Worm (Caenorhabditis elegans) whole organism, L2 larva: ENCODE results near the gene cest-34.

Experiments
- C34F6.9 ChIP-seq: fragments of 150-350 bp; optimal IDR thresholded peaks from 2 replicates; lab custom pipeline; 2014; ENCODE audit warnings: missing biosample characterization, missing genetic modification characterization
- F13H6.1 ChIP-seq: sonication (generic microtip); optimal IDR thresholded peaks from 2 replicates; lab custom pipeline; 2016; ENCODE audit warnings: missing genetic modification characterization, missing compliant biosample characterization
- Y55F3AM.14 ChIP-seq: fragments of 200-800 bp; sonication (Bioruptor generic); optimal IDR thresholded peaks from 2 replicates; lab custom pipeline; 2018; ENCODE audit warnings: mild to moderate bottlenecking, missing genetic modification characterization, missing compliant biosample characterization
- ZK546.5 ChIP-seq: sonication (generic microtip); optimal IDR thresholded peaks from 2 replicates; lab custom pipeline; 2017; ENCODE audit warnings: missing biosample characterization, missing genetic modification characterization
- alr-1 ChIP-seq: fragments of 150-350 bp; optimal IDR thresholded peaks from 2 replicates; lab custom pipeline; 2014; ENCODE audit warnings: missing biosample characterization, missing genetic modification characterization
- aly-2 ChIP-seq: fragments of 150-350 bp; optimal IDR thresholded peaks from 2 replicates; lab custom pipeline; 2014; ENCODE audit warnings: missing biosample characterization, missing genetic modification characterization
- ama-1 ChIP-seq: fragments of 150-350 bp; optimal IDR thresholded peaks from 2 replicates; lab custom pipeline; 2018; ENCODE audit warnings: inconsistent platforms
- blmp-1 ChIP-seq: sonication (generic microtip); optimal IDR thresholded peaks from 2 replicates; lab custom pipeline; 2017; ENCODE audit warnings: missing genetic modification characterization, mild to moderate bottlenecking, missing compliant biosample characterization, antibody characterized with exemption, moderate library complexity; ENCODE audit not compliant: insufficient read depth
- crh-2 ChIP-seq: sonication (generic microtip); optimal IDR thresholded peaks from 2 replicates; lab custom pipeline; 2017; ENCODE audit warnings: missing biosample characterization, missing genetic modification characterization
- dmd-4 ChIP-seq: sonication (generic microtip); optimal IDR thresholded peaks from 2 replicates; lab custom pipeline; 2017; ENCODE audit warnings: missing biosample characterization, missing genetic modification characterization
- elt-1 ChIP-seq: fragments of 150-350 bp; optimal IDR thresholded peaks from 2 replicates; lab custom pipeline; 2014; ENCODE audit warnings: missing biosample characterization, missing genetic modification characterization
- fos-1 ChIP-seq: fragments of 150-350 bp; optimal IDR thresholded peaks from 2 replicates; lab custom pipeline; 2014; ENCODE audit warnings: missing biosample characterization, missing genetic modification characterization
- gmeb-1 ChIP-seq: fragments of 150-350 bp; optimal IDR thresholded peaks from 2 replicates; lab custom pipeline; 2014; ENCODE audit warnings: missing biosample characterization, missing genetic modification characterization
- lin-11 ChIP-seq: fragments of 150-350 bp; sonication (generic microtip); optimal IDR thresholded peaks from 2 replicates; lab custom pipeline; 2014; ENCODE audit warnings: missing biosample characterization, missing genetic modification characterization, inconsistent platforms, mixed read lengths
- lin-13 ChIP-seq: fragments of 150-350 bp; optimal IDR thresholded peaks from 2 replicates; lab custom pipeline; 2014; ENCODE audit warnings: missing biosample characterization, missing genetic modification reagents, missing genetic modification characterization
- lin-39 ChIP-seq: fragments of 150-350 bp; optimal IDR thresholded peaks from 2 replicates; lab custom pipeline; 2014; ENCODE audit warnings: missing biosample characterization, missing genetic modification reagents, missing genetic modification characterization
- lsy-2 ChIP-seq, 2 experiments: fragments of 150-350 bp in 1 of 2; sonication (generic microtip) in 1 of 2; optimal IDR thresholded peaks; 2 replicates each; lab custom pipeline; 2014 to 2017; ENCODE audit warnings: missing biosample characterization in 2 of 2, missing genetic modification characterization in 2 of 2
- mab-5 ChIP-seq: fragments of 150-350 bp; optimal IDR thresholded peaks from 2 replicates; lab custom pipeline; 2014; ENCODE audit warnings: missing biosample characterization, missing genetic modification characterization
- mbf-1 ChIP-seq: sonication (generic microtip); optimal IDR thresholded peaks from 2 replicates; lab custom pipeline; 2017; ENCODE audit warnings: missing biosample characterization, missing genetic modification characterization
- mdl-1 ChIP-seq, 2 experiments: fragments of 150-350 bp in 1 of 2; sonication (generic microtip) in 1 of 2; optimal IDR thresholded peaks; 2 replicates each; lab custom pipeline; 2017; ENCODE audit warnings: missing biosample characterization in 2 of 2, missing genetic modification characterization in 2 of 2
- nhr-10 ChIP-seq: sonication (generic microtip); optimal IDR thresholded peaks from 2 replicates; lab custom pipeline; 2017; ENCODE audit warnings: missing biosample characterization, missing genetic modification characterization
- nhr-12 ChIP-seq: fragments of 150-350 bp; optimal IDR thresholded peaks from 2 replicates; lab custom pipeline; 2014; ENCODE audit warnings: missing biosample characterization, missing genetic modification characterization
- nhr-129 ChIP-seq: fragments of 150-350 bp; optimal IDR thresholded peaks from 2 replicates; lab custom pipeline; 2014; ENCODE audit warnings: missing biosample characterization, missing genetic modification characterization
- nhr-21 ChIP-seq: fragments of 150-350 bp; optimal IDR thresholded peaks from 2 replicates; lab custom pipeline; 2014; ENCODE audit warnings: missing biosample characterization, missing genetic modification characterization
- nhr-23 ChIP-seq: fragments of 150-350 bp; optimal IDR thresholded peaks from 2 replicates; lab custom pipeline; 2014; ENCODE audit warnings: missing biosample characterization, missing genetic modification reagents, missing genetic modification characterization
- nhr-237 ChIP-seq: fragments of 150-350 bp; optimal IDR thresholded peaks from 2 replicates; lab custom pipeline; 2014; ENCODE audit warnings: missing biosample characterization, missing genetic modification characterization
- nhr-25 ChIP-seq: fragments of 150-350 bp; sonication (generic microtip); optimal IDR thresholded peaks from 3 replicates; lab custom pipeline; 2014; ENCODE audit warnings: missing biosample characterization, missing genetic modification characterization
- peb-1 ChIP-seq: fragments of 150-350 bp; optimal IDR thresholded peaks from 2 replicates; lab custom pipeline; 2014; ENCODE audit warnings: missing biosample characterization, missing genetic modification characterization
- skn-1 ChIP-seq: sonication (generic microtip); optimal IDR thresholded peaks from 2 replicates; lab custom pipeline; 2017; ENCODE audit warnings: missing biosample characterization, missing genetic modification characterization
- sma-3 ChIP-seq: sonication (generic microtip); optimal IDR thresholded peaks from 2 replicates; lab custom pipeline; 2016; ENCODE audit warnings: missing genetic modification reagents, missing genetic modification characterization, missing compliant biosample characterization
- sma-9 ChIP-seq, 2 experiments: fragments of 150-350 bp in 1 of 2; sonication (generic microtip) in 1 of 2; optimal IDR thresholded peaks; 2 replicates each; lab custom pipeline; 2014 to 2016; ENCODE audit warnings: missing genetic modification characterization in 2 of 2, mild to moderate bottlenecking in 1 of 2, missing biosample characterization in 1 of 2, missing compliant biosample characterization in 1 of 2, missing genetic modification reagents in 1 of 2, moderate library complexity in 1 of 2
- unc-39 ChIP-seq: fragments of 150-350 bp; optimal IDR thresholded peaks from 2 replicates; lab custom pipeline; 2014; ENCODE audit warnings: missing biosample characterization, missing genetic modification characterization
- unc-55 ChIP-seq: fragments of 150-350 bp; sonication (generic microtip); optimal IDR thresholded peaks from 3 replicates; lab custom pipeline; 2014; ENCODE audit warnings: missing biosample characterization, missing genetic modification reagents, missing genetic modification characterization
- unc-62 ChIP-seq: fragments of 150-350 bp; optimal IDR thresholded peaks from 2 replicates; lab custom pipeline; 2014; ENCODE audit warnings: missing biosample characterization, missing genetic modification reagents, missing genetic modification characterization
- zag-1 ChIP-seq: fragments of 150-350 bp; optimal IDR thresholded peaks from 2 replicates; lab custom pipeline; 2014; ENCODE audit warnings: missing biosample characterization, missing genetic modification characterization
- ztf-1 ChIP-seq: fragments of 200-800 bp; sonication (Bioruptor generic); conservative IDR thresholded peaks from 2 replicates; pipeline ENCODE4 v1.3.6; 2022; ENCODE audit warnings: missing genetic modification characterization, missing compliant biosample characterization
- ztf-11 ChIP-seq: sonication (generic microtip); optimal IDR thresholded peaks from 2 replicates; lab custom pipeline; 2017; ENCODE audit warnings: missing biosample characterization, missing genetic modification characterization

cest-34 gene

ce11 chrV:6709050-6709683, 32.6 kb downstream of the cest-34 start, which contains the start of gene dlst-1:
Gene dlst-1, minus strand, starts transcription at chrV:6709101.
- TF ChIP-seq lsy-2 (tag; optimal IDR thresholded peaks at IDR 0.05; lab: Kevin White, UChicago): peak; percentile 21 to 45
- peak; percentile 47 for TF ChIP-seq nhr-129 (tag; lab: Kevin White, UChicago)
- no peak for TF ChIP-seq lin-39 (tag; lab: Kevin White, UChicago)
- peak; percentile 66 for TF ChIP-seq sma-3
- TF ChIP-seq lin-11 (tag; lab: Kevin White, UChicago): peak; percentile 25
- peak; percentile 45 for TF ChIP-seq nhr-25 (tag; lab: Kevin White, UChicago)
- no peak for TF ChIP-seq skn-1
- peak; percentile 43 for TF ChIP-seq gmeb-1 (tag; lab: Kevin White, UChicago)
- peak; percentile 8 for TF ChIP-seq nhr-21 (tag; lab: Kevin White, UChicago)
- no peak for TF ChIP-seq unc-62
- peak; percentile 40 for TF ChIP-seq F13H6.1 (tag; lab: Kevin White, UChicago)
- TF ChIP-seq C34F6.9: peak; percentile 29

- no peak for TF ChIP-seq mdl-1 (tag; optimal IDR thresholded peaks at IDR 0.05; lab: Kevin White, UChicago)
- peak; percentile 28 for TF ChIP-seq unc-55 (GFP tag; lab: Kevin White, UChicago)
- TF ChIP-seq nhr-21 (tag; lab: Kevin White, UChicago): no peak
- no peak for TF ChIP-seq lsy-2 (tag; optimal IDR thresholded peaks at IDR 0.05; lab: Kevin White, UChicago)
- TF ChIP-seq dmd-4: no peak
- peak; percentile 36 for TF ChIP-seq ama-1 (lab: Kevin White, UChicago)
- TF ChIP-seq sma-3: no peak
Observed at ce11 chrV:6710462-6710861, 33.9 kb downstream of the cest-34 start, which contains the start of gene sna-1. Gene sna-1, minus strand, starts transcription at chrV:6710679.

- no peak for TF ChIP-seq nhr-12
- no peak for TF ChIP-seq crh-2 (tag; lab: Kevin White, UChicago)
- no peak for TF ChIP-seq ztf-1
- TF ChIP-seq zag-1 (tag; lab: Kevin White, UChicago): no peak
- no peak for TF ChIP-seq mbf-1 (tag; lab: Kevin White, UChicago)
- TF ChIP-seq ZK546.5 (tag; lab: Kevin White, UChicago): no peak
- no peak for TF ChIP-seq alr-1 (tag; lab: Kevin White, UChicago)
- TF ChIP-seq gmeb-1 (tag; lab: Kevin White, UChicago): no peak
- TF ChIP-seq nhr-23 (tag; lab: Kevin White, UChicago): no peak
- TF ChIP-seq fos-1 (tag; lab: Kevin White, UChicago): no peak
- no peak for TF ChIP-seq C34F6.9
- TF ChIP-seq peb-1 (tag; lab: Kevin White, UChicago): no peak
- no peak for TF ChIP-seq ztf-11
- TF ChIP-seq nhr-10 (tag; lab: Kevin White, UChicago): no peak
Observed at ce11 chrV:6718232-6718631, 41.6 kb downstream of the cest-34 start, which contains the start of gene srg-30. Gene srg-30, minus strand, starts transcription at chrV:6718332.

ce11 chrV:6722378-6722777, 45.8 kb downstream of the cest-34 start, which contains the start of gene ZC487.2:
Gene ZC487.2, minus strand, starts transcription at chrV:6722478.
- TF ChIP-seq sma-9 (GFP tag; optimal IDR thresholded peaks at IDR 0.05; lab: Kevin White, UChicago) (no peak), sma-9 (tag; optimal IDR thresholded peaks at IDR 0.05; lab: Kevin White, UChicago) (no peak), lin-13 (no peak), elt-1 (tag; lab: Kevin White, UChicago) (no peak), ZK546.5 (tag; lab: Kevin White, UChicago) (no peak), Y55F3AM.14 (GFP tag; lab: Kevin White, UChicago) (no peak), nhr-12 (no peak), fos-1 (tag; lab: Kevin White, UChicago) (no peak), C34F6.9 (no peak), blmp-1 (tag; lab: Kevin White, UChicago) (no peak), aly-2 (tag; lab: Kevin White, UChicago) (no peak), crh-2 (tag; lab: Kevin White, UChicago) (no peak), mab-5 (tag; lab: Kevin White, UChicago) (no peak), unc-39 (no peak), unc-62 (no peak), nhr-237 (tag; lab: Kevin White, UChicago) (no peak), nhr-23 (tag; lab: Kevin White, UChicago) (no peak)
